Fruit fly (Drosophila melanogaster): ENCODE data around the gene Ddrgk1.

Ddrgk1 gene

dm6 chr3R:21188540-21189276 lies 26.2 kb upstream of the Ddrgk1 start (continued):
- no peak; the same call in 1 of the 2 replicates for TF ChIP-seq inv (GFP tag; IDR thresholded peaks at IDR 0.05; ENCODE audit: partially characterized antibody)
- no peak for TF ChIP-seq CG2202 (tag; optimal IDR thresholded peaks at IDR 0.05)
- no peak for TF ChIP-seq shn (GFP tag; optimal IDR thresholded peaks at IDR 0.05)
- no peak for TF ChIP-seq Hmx (GFP tag; optimal IDR thresholded peaks at IDR 0.05)
- peak; percentile 18 for TF ChIP-seq NK7.1 (GFP tag; optimal IDR thresholded peaks at IDR 0.05)
- peak; percentile 47 for TF ChIP-seq ash1 (GFP tag; optimal IDR thresholded peaks at IDR 0.05)
- no peak for TF ChIP-seq corto (GFP tag; optimal IDR thresholded peaks at IDR 0.05)
- peak; percentile 96 for TF ChIP-seq CG5180 (GFP tag; optimal IDR thresholded peaks at IDR 0.05)
- TF ChIP-seq Myb (GFP tag; optimal IDR thresholded peaks at IDR 0.05) = no peak
- no peak for TF ChIP-seq CG6654 (GFP tag; optimal IDR thresholded peaks at IDR 0.05)
- peak; percentile 64 for TF ChIP-seq pros (GFP tag; optimal IDR thresholded peaks at IDR 0.05)
- no peak for TF ChIP-seq mam (GFP tag; optimal IDR thresholded peaks at IDR 0.05)
- peak; percentile 93 for TF ChIP-seq Med (GFP tag)
- TF ChIP-seq ro (GFP tag; IDR thresholded peaks at IDR 0.05) = no peak
- peak; percentile 90 for TF ChIP-seq CG34422 (GFP tag; IDR thresholded peaks at IDR 0.05)
- peak; percentile 90 for TF ChIP-seq mirr (GFP tag; optimal IDR thresholded peaks at IDR 0.05)
- TF ChIP-seq CG4424 (GFP tag; optimal IDR thresholded peaks at IDR 0.05) = no peak
- peak; percentile 39 for TF ChIP-seq chn (GFP tag; optimal IDR thresholded peaks at IDR 0.05)
- TF ChIP-seq Deaf1 (tag; optimal IDR thresholded peaks at IDR 0.05) = peak; percentile 95
- peak; percentile 36 for TF ChIP-seq wek (GFP tag; optimal IDR thresholded peaks at IDR 0.05)
- TF ChIP-seq CG15601 (tag; optimal IDR thresholded peaks at IDR 0.05) = peak; percentile 30
- no peak for TF ChIP-seq CG14050 (GFP tag; IDR thresholded peaks at IDR 0.05)
- TF ChIP-seq CG1792 (GFP tag; optimal IDR thresholded peaks at IDR 0.05) = no peak
- no peak for TF ChIP-seq trh (GFP tag; optimal IDR thresholded peaks at IDR 0.05)
- peak; percentile 95 for TF ChIP-seq CG10543 (GFP tag; optimal IDR thresholded peaks at IDR 0.05)
- TF ChIP-seq Scr (GFP tag; IDR thresholded peaks at IDR 0.05; ENCODE audit: partially characterized antibody) = 0 out of 2 replicates have a peak, but pooled peaks have one; percentile 26
- peak; percentile 46; the same call in 1 of the 2 replicates for TF ChIP-seq ara (GFP tag; IDR thresholded peaks at IDR 0.05)
- TF ChIP-seq Lim3 (GFP tag; IDR thresholded peaks at IDR 0.05) = no peak
- no peak for TF ChIP-seq gt (GFP tag; IDR thresholded peaks at IDR 0.05)
- peak; percentile 39 for TF ChIP-seq CG12219 (GFP tag; optimal IDR thresholded peaks at IDR 0.05)
- peak; percentile 45; the same call in 1 of the 2 replicates for TF ChIP-seq Atf6 (GFP tag; IDR thresholded peaks at IDR 0.05)
- peak; percentile 3 for TF ChIP-seq CG10979 (tag; optimal IDR thresholded peaks at IDR 0.05)
- no peak for TF ChIP-seq CG8290 (GFP tag; optimal IDR thresholded peaks at IDR 0.05)
- TF ChIP-seq CG8290 (tag; optimal IDR thresholded peaks at IDR 0.05) = peak; percentile 6 to 90
- TF ChIP-seq kay (GFP tag; optimal IDR thresholded peaks at IDR 0.05) = no peak
- TF ChIP-seq CG7786 (GFP tag; optimal IDR thresholded peaks at IDR 0.05) = no peak
- TF ChIP-seq CG8478 (optimal IDR thresholded peaks at IDR 0.05) = no peak
- peak; percentile 80 for TF ChIP-seq sug (tag; optimal IDR thresholded peaks at IDR 0.05)
- TF ChIP-seq Oaz (GFP tag; IDR thresholded peaks at IDR 0.05) = no peak
- TF ChIP-seq Neu2 (GFP tag; optimal IDR thresholded peaks at IDR 0.05; ENCODE audit: borderline replicate concordance) = no peak
- peak; percentile 89 for TF ChIP-seq chm (GFP tag; IDR thresholded peaks at IDR 0.05)
- TF ChIP-seq seq (GFP tag; IDR thresholded peaks at IDR 0.05) = peak; percentile 24; the same call in 1 of the 2 replicates
- TF ChIP-seq CG1647 (GFP tag; optimal IDR thresholded peaks at IDR 0.05) = no peak
- no peak for TF ChIP-seq disco-r (GFP tag; optimal IDR thresholded peaks at IDR 0.05)
- TF ChIP-seq CG7928 (GFP tag; optimal IDR thresholded peaks at IDR 0.05) = no peak
- TF ChIP-seq grau (tag; optimal IDR thresholded peaks at IDR 0.05) = peak; percentile 37
- TF ChIP-seq grn (GFP tag; optimal IDR thresholded peaks at IDR 0.05) = peak; percentile 22
- no peak for TF ChIP-seq CG15011 (GFP tag; optimal IDR thresholded peaks at IDR 0.05)
- no peak for TF ChIP-seq tup (GFP tag; optimal IDR thresholded peaks at IDR 0.05)
- TF ChIP-seq pita (GFP tag; optimal IDR thresholded peaks at IDR 0.05) = no peak
- peak; percentile 19 for TF ChIP-seq PHDP (tag; optimal IDR thresholded peaks at IDR 0.05)
